Fruit fly (Drosophila melanogaster) whole organism, prepupa: ENCODE data around the gene CG12099.

Experiments used
- Blimp-1 ChIP-seq: fragments of 200-800 bp; sonication (Bioruptor generic); optimal IDR thresholded peaks from 3 replicates; lab custom pipeline; 2017; ENCODE audit warnings: missing biosample characterization, missing genetic modification characterization, mild to moderate bottlenecking, moderate library complexity, missing genetic modification reagents
- CG11762 ChIP-seq: fragments of 200-800 bp; sonication (Bioruptor generic); optimal IDR thresholded peaks from 3 replicates; lab custom pipeline; 2016; ENCODE audit warnings: missing biosample characterization, missing genetic modification characterization; ENCODE audit not compliant: insufficient read depth
- CG15336 ChIP-seq: fragments of 200-800 bp; sonication (Bioruptor generic); IDR thresholded peaks from 2 replicates; pipeline ENCODE4 v1.3.6; 2022; ENCODE audit warnings: missing biosample characterization, missing genetic modification characterization
- CG1621 ChIP-seq: fragments of 200-800 bp; sonication (Bioruptor generic); optimal IDR thresholded peaks from 3 replicates; lab custom pipeline; 2018; ENCODE audit warnings: missing biosample characterization, mild to moderate bottlenecking, missing genetic modification characterization
- CG3032 ChIP-seq: fragments of 200-800 bp; optimal IDR thresholded peaks from 2 replicates; lab custom pipeline; 2019; ENCODE audit warnings: missing biosample characterization, mild to moderate bottlenecking, missing genetic modification characterization, moderate library complexity
- CG31627 ChIP-seq: fragments of 200-800 bp; sonication (Bioruptor generic); optimal IDR thresholded peaks from 3 replicates; lab custom pipeline; 2016; ENCODE audit warnings: missing biosample characterization, missing genetic modification characterization
- CG6163 ChIP-seq: fragments of 200-800 bp; sonication (Bioruptor generic); IDR thresholded peaks from 3 replicates; pipeline ENCODE4 v1.3.6; 2022; ENCODE audit warnings: missing biosample characterization, missing genetic modification characterization
- CG6276 ChIP-seq: fragments of 200-800 bp; sonication (Bioruptor generic); optimal IDR thresholded peaks from 2 replicates; lab custom pipeline; 2017; ENCODE audit warnings: missing biosample characterization, mild to moderate bottlenecking, missing genetic modification characterization
- CG6792 ChIP-seq: fragments of 200-800 bp; sonication (Bioruptor generic); optimal IDR thresholded peaks from 3 replicates; lab custom pipeline; 2016; ENCODE audit warnings: missing biosample characterization, missing genetic modification characterization
- CG6808 ChIP-seq: fragments of 200-800 bp; sonication (Bioruptor generic); optimal IDR thresholded peaks from 3 replicates; lab custom pipeline; 2017; ENCODE audit warnings: missing biosample characterization, missing genetic modification characterization, mild to moderate bottlenecking, moderate library complexity, missing genetic modification reagents
- CG6854 ChIP-seq: fragments of 200-800 bp; sonication (Bioruptor generic); optimal IDR thresholded peaks from 2 replicates; lab custom pipeline; 2017; ENCODE audit warnings: missing biosample characterization, mild to moderate bottlenecking, missing genetic modification characterization
- CG8119 ChIP-seq: fragments of 200-800 bp; sonication (Bioruptor generic); IDR thresholded peaks from 3 replicates; pipeline ENCODE4 v1.3.6; 2022; ENCODE audit warnings: missing biosample characterization, missing genetic modification characterization
- CG8319 ChIP-seq: fragments of 200-800 bp; sonication (Bioruptor generic); optimal IDR thresholded peaks from 3 replicates; lab custom pipeline; 2016; ENCODE audit warnings: missing biosample characterization, missing genetic modification characterization
- CG8632 ChIP-seq: fragments of 200-800 bp; sonication (Bioruptor generic); optimal IDR thresholded peaks from 3 replicates; lab custom pipeline; 2016; ENCODE audit warnings: missing biosample characterization, missing genetic modification characterization
- CG9139 ChIP-seq: fragments of 200-800 bp; sonication (Bioruptor generic); optimal IDR thresholded peaks from 3 replicates; lab custom pipeline; 2017; ENCODE audit warnings: missing biosample characterization, mild to moderate bottlenecking, missing genetic modification characterization
- Eip75B ChIP-seq: fragments of 200-800 bp; sonication (Bioruptor generic); optimal IDR thresholded peaks from 3 replicates; lab custom pipeline; 2016; ENCODE audit warnings: missing biosample characterization, missing genetic modification characterization
- Eip78C ChIP-seq: fragments of 200-800 bp; sonication (Bioruptor generic); peaks from one replicate; lab custom pipeline; 2016; ENCODE audit warnings: missing biosample characterization, missing genetic modification characterization
- Hr38 ChIP-seq: sonication (Bioruptor generic); optimal IDR thresholded peaks from 2 replicates; lab custom pipeline; 2016; ENCODE audit warnings: missing biosample characterization, missing genetic modification characterization
- Hr39 ChIP-seq: fragments of 200-800 bp; sonication (Bioruptor generic); optimal IDR thresholded peaks from 2 replicates; lab custom pipeline; 2016; ENCODE audit warnings: missing biosample characterization, missing genetic modification characterization
- Lpt ChIP-seq: fragments of 200-800 bp; sonication (Bioruptor generic); optimal IDR thresholded peaks from 3 replicates; lab custom pipeline; 2016; ENCODE audit warnings: missing biosample characterization, missing genetic modification characterization
- Met ChIP-seq: fragments of 200-800 bp; sonication (Bioruptor generic); optimal IDR thresholded peaks from 3 replicates; lab custom pipeline; 2016; ENCODE audit warnings: missing biosample characterization, missing genetic modification characterization
- Sox102F ChIP-seq: fragments of 200-800 bp; sonication (Bioruptor generic); optimal IDR thresholded peaks from 2 replicates; lab custom pipeline; 2016; ENCODE audit warnings: missing biosample characterization, mild to moderate bottlenecking, missing genetic modification characterization
- Sox14 ChIP-seq: fragments of 200-800 bp; sonication (Bioruptor generic); optimal IDR thresholded peaks from 3 replicates; lab custom pipeline; 2016; ENCODE audit warnings: missing biosample characterization, missing genetic modification characterization
- Sox15 ChIP-seq: fragments of 200-800 bp; sonication (Bioruptor generic); optimal IDR thresholded peaks from 3 replicates; lab custom pipeline; 2016; ENCODE audit warnings: missing biosample characterization, missing genetic modification characterization
- acj6 ChIP-seq: fragments of 200-800 bp; sonication (Bioruptor generic); optimal IDR thresholded peaks from 3 replicates; lab custom pipeline; 2016; ENCODE audit warnings: missing biosample characterization, missing genetic modification characterization
- cyc ChIP-seq: fragments of 200-800 bp; sonication (Bioruptor generic); optimal IDR thresholded peaks from 3 replicates; lab custom pipeline; 2016; ENCODE audit warnings: missing biosample characterization, missing genetic modification characterization
- dsx ChIP-seq: fragments of 200-800 bp; optimal IDR thresholded peaks from 3 replicates; lab custom pipeline; 2019; ENCODE audit warnings: missing biosample characterization, mild to moderate bottlenecking, missing genetic modification characterization, moderate library complexity; ENCODE audit not compliant: poor library complexity, severe bottlenecking
- eg ChIP-seq: fragments of 200-800 bp; sonication (Bioruptor generic); IDR thresholded peaks from 3 replicates; pipeline ENCODE4 v1.3.6; 2022; ENCODE audit warnings: missing biosample characterization, missing genetic modification characterization
- fd59A ChIP-seq: fragments of 200-800 bp; sonication (Bioruptor generic); optimal IDR thresholded peaks from 2 replicates; lab custom pipeline; 2017; ENCODE audit warnings: missing biosample characterization, mild to moderate bottlenecking, missing genetic modification characterization, missing genetic modification reagents
- fd85E ChIP-seq: fragments of 200-800 bp; sonication (Bioruptor generic); optimal IDR thresholded peaks from 3 replicates; lab custom pipeline; 2016; ENCODE audit warnings: missing biosample characterization, missing genetic modification characterization
- fkh ChIP-seq: fragments of 200-800 bp; sonication (Bioruptor generic); optimal IDR thresholded peaks from 3 replicates; lab custom pipeline; 2017; ENCODE audit warnings: missing biosample characterization, mild to moderate bottlenecking, missing genetic modification characterization, moderate library complexity
- net ChIP-seq: fragments of 200-800 bp; sonication (Bioruptor generic); optimal IDR thresholded peaks from 3 replicates; lab custom pipeline; 2016; ENCODE audit warnings: missing biosample characterization, missing genetic modification characterization
- pdm3 ChIP-seq: fragments of 200-800 bp; sonication (Bioruptor generic); optimal IDR thresholded peaks from 3 replicates; lab custom pipeline; 2016; ENCODE audit warnings: missing biosample characterization, missing genetic modification characterization
- salr ChIP-seq, 2 experiments: fragments of 200-800 bp; sonication (Bioruptor generic); optimal IDR thresholded peaks; 3 replicates each; lab custom pipeline; 2016 to 2018; ENCODE audit warnings: missing biosample characterization in 2 of 2, missing genetic modification characterization in 2 of 2, mild to moderate bottlenecking in 1 of 2
- spab ChIP-seq: fragments of 200-800 bp; sonication (Bioruptor generic); optimal IDR thresholded peaks from 2 replicates; lab custom pipeline; 2017; ENCODE audit warnings: missing biosample characterization, mild to moderate bottlenecking, missing genetic modification characterization, missing genetic modification reagents
- ss ChIP-seq, 2 experiments: fragments of 200-800 bp; sonication (Bioruptor generic); optimal IDR thresholded peaks; 2 replicates in 1 of 2; 3 replicates in 1 of 2; lab custom pipeline; 2017 to 2018; ENCODE audit warnings: mild to moderate bottlenecking in 2 of 2, missing biosample characterization in 2 of 2, missing genetic modification characterization in 2 of 2, moderate library complexity in 1 of 2
- svp ChIP-seq: fragments of 200-800 bp; sonication (Bioruptor generic); peaks from one replicate; lab custom pipeline; 2016; ENCODE audit warnings: missing biosample characterization, missing genetic modification characterization
- vri ChIP-seq: fragments of 200-800 bp; sonication (Bioruptor generic); optimal IDR thresholded peaks from 3 replicates; lab custom pipeline; 2016; ENCODE audit warnings: missing biosample characterization, mild to moderate bottlenecking, missing genetic modification characterization

The CG12099 gene

dm6 chr3L:1558178-1558788 is at the start of gene CG12099, which contains the start of gene Pex10 (continued):
- TF ChIP-seq Sox14 (GFP tag; lab: Kevin White, UChicago) (peak; percentile 80), Lpt (GFP tag; lab: Kevin White, UChicago) (peak; percentile 62), fd59A (GFP tag; lab: Kevin White, UChicago) (peak; percentile 67), CG6792 (GFP tag; lab: Kevin White, UChicago) (peak; percentile 80), Hr38 (no peak), cyc (peak; percentile 78), spab (peak; percentile 38), CG6276 (GFP tag; lab: Kevin White, UChicago) (peak; percentile 18), CG9139 (GFP tag; lab: Kevin White, UChicago) (peak; percentile 39)

dm6 chr3L:1602833-1603128 is 44.5 kb upstream of the CG12099 start, which contains the start of the genes CG18170 and CG33791:
Gene CG18170, plus strand, starts transcription at chr3L:1602954.
Gene CG33791, plus strand, starts transcription at chr3L:1602954.
- TF ChIP-seq CG8119 (GFP tag; lab: Robert Waterston, UW) (no peak), Eip78C (GFP tag; lab: Kevin White, UChicago) (no peak), vri (GFP tag; lab: Kevin White, UChicago) (no peak), Sox102F (GFP tag; lab: Kevin White, UChicago) (no peak), salr (GFP tag; optimal IDR thresholded peaks at IDR 0.05; lab: Kevin White, UChicago) (no peak), Met (GFP tag; lab: Kevin White, UChicago) (no peak), CG8632 (GFP tag; lab: Kevin White, UChicago) (no peak), Sox15 (no peak), CG8319 (GFP tag; lab: Kevin White, UChicago) (no peak), CG1621 (tag; lab: Kevin White, UChicago) (no peak), Sox14 (GFP tag; lab: Kevin White, UChicago) (no peak), fd85E (no peak), CG11762 (GFP tag; lab: Kevin White, UChicago) (no peak)
- TF ChIP-seq, all 60 proteins: peak for 0

- TF ChIP-seq Eip78C (GFP tag; lab: Kevin White, UChicago) (peak; percentile 64), CG6854 (no peak), CG8319 (GFP tag; lab: Kevin White, UChicago) (no peak), ss (GFP tag; optimal IDR thresholded peaks at IDR 0.05; lab: Kevin White, UChicago) (peak in 1 of 2 experiments; percentile 2), eg (GFP tag; lab: Robert Waterston, UW) (0 out of 3 replicates have a peak, but pooled peaks have one; percentile 30), CG6163 (GFP tag; lab: Robert Waterston, UW) (0 out of 3 replicates have a peak, but pooled peaks have one; percentile 24), svp (GFP tag; lab: Kevin White, UChicago) (peak; percentile 99), fkh (peak; percentile 77)
- TF ChIP-seq, all 60 proteins: peak for 6
Measured at dm6 chr3L:1602064-1602832, 44.0 kb upstream of the CG12099 start, which contains the start of gene CG12104. Gene CG12104, minus strand, starts transcription at chr3L:1602674.

dm6 chr3L:1592822-1593452 is 34.7 kb upstream of the CG12099 start:
- TF ChIP-seq CG8119 (GFP tag; lab: Robert Waterston, UW) (no peak; the same call in 2 of the 3 replicates), ss (GFP tag; optimal IDR thresholded peaks at IDR 0.05; lab: Kevin White, UChicago) (peak; percentile 34 to 45), pdm3 (GFP tag; lab: Kevin White, UChicago) (no peak), fd59A (GFP tag; lab: Kevin White, UChicago) (no peak), Eip75B (GFP tag; lab: Kevin White, UChicago) (no peak), vri (GFP tag; lab: Kevin White, UChicago) (no peak), CG6163 (GFP tag; lab: Robert Waterston, UW) (peak; percentile 79), dsx (GFP tag; lab: Kevin White, UChicago) (peak; percentile 36), Sox14 (GFP tag; lab: Kevin White, UChicago) (peak; percentile 31), CG6808 (GFP tag; lab: Kevin White, UChicago) (peak; percentile 32), Hr39 (no peak), Sox15 (no peak), net (peak; percentile 7), fkh (no peak), CG31627 (no peak), CG15336 (GFP tag; lab: Robert Waterston, UW) (0 out of 2 replicates have a peak, but pooled peaks have one; percentile 21), acj6 (GFP tag; lab: Kevin White, UChicago) (no peak), CG6276 (GFP tag; lab: Kevin White, UChicago) (peak; percentile 42), CG3032 (no peak), svp (GFP tag; lab: Kevin White, UChicago) (peak; percentile 75), Lpt (GFP tag; lab: Kevin White, UChicago) (peak; percentile 20), CG8319 (GFP tag; lab: Kevin White, UChicago) (no peak), Sox102F (GFP tag; lab: Kevin White, UChicago) (peak; percentile 6), Blimp-1 (peak; percentile 91), Met (GFP tag; lab: Kevin White, UChicago) (no peak), CG6854 (peak; percentile 26), Eip78C (GFP tag; lab: Kevin White, UChicago) (peak; percentile 76)
